Worm (Caenorhabditis elegans): ENCODE measurements around the gene F10B5.2.

- TF ChIP-seq sea-2 (GFP tag; IDR thresholded peaks at IDR 0.05), result no peak
- no peak for TF ChIP-seq somi-1 (GFP tag; optimal IDR thresholded peaks at IDR 0.05)
- no peak for TF ChIP-seq unc-130 (GFP tag; optimal IDR thresholded peaks at IDR 0.05)
- no peak for TF ChIP-seq Y53G8AR.9 (GFP tag; conservative IDR thresholded peaks at IDR 0.05)
- no peak for TF ChIP-seq Y53F4B.3 (GFP tag; IDR thresholded peaks at IDR 0.05)
- no peak for TF ChIP-seq ztf-25 (GFP tag; IDR thresholded peaks at IDR 0.05)
- TF ChIP-seq nhr-179 (tag; optimal IDR thresholded peaks at IDR 0.05), result no peak
- no peak for TF ChIP-seq T07F8.4 (tag; optimal IDR thresholded peaks at IDR 0.05)
- TF ChIP-seq tbp1 (GFP tag; optimal IDR thresholded peaks at IDR 0.05), result no peak
- no peak for TF ChIP-seq Y56A3A.18 (GFP tag; IDR thresholded peaks at IDR 0.05)
These were observed 42.5 kb upstream of the F10B5.2 start, which contains the start of gene sre-2 for ce11 chrII:8102041-8102440.
